Worm (Caenorhabditis elegans) whole organism, mixed stage, embryonic: ENCODE data around the gene oac-1.

Experiments
- blmp-1 ChIP-seq: fragments of 150-350 bp; optimal IDR thresholded peaks from 2 replicates; lab custom pipeline; 2014; ENCODE audit warnings: missing biosample characterization, missing genetic modification characterization
- ceh-39 ChIP-seq: fragments of 150-350 bp; optimal IDR thresholded peaks from 2 replicates; lab custom pipeline; 2014; ENCODE audit warnings: missing biosample characterization, missing genetic modification characterization
- elt-1 ChIP-seq: sonication (generic microtip); optimal IDR thresholded peaks from 2 replicates; lab custom pipeline; 2017; ENCODE audit warnings: missing genetic modification characterization, mild to moderate bottlenecking, missing compliant biosample characterization, antibody characterized with exemption, moderate library complexity, borderline replicate concordance; ENCODE audit not compliant: insufficient read depth
- hlh-1 ChIP-seq: fragments of 150-350 bp; optimal IDR thresholded peaks from 2 replicates; lab custom pipeline; 2014; ENCODE audit warnings: missing biosample characterization, missing genetic modification reagents, missing genetic modification characterization
- lsy-2 ChIP-seq: fragments of 150-350 bp; optimal IDR thresholded peaks from 2 replicates; lab custom pipeline; 2014; ENCODE audit warnings: missing biosample characterization, missing genetic modification characterization
- mab-5 ChIP-seq: fragments of 150-350 bp; optimal IDR thresholded peaks from 2 replicates; lab custom pipeline; 2014; ENCODE audit warnings: missing biosample characterization, missing genetic modification characterization
- nhr-237 ChIP-seq: fragments of 150-350 bp; optimal IDR thresholded peaks from 2 replicates; lab custom pipeline; 2014; ENCODE audit warnings: missing biosample characterization, missing genetic modification characterization
- nhr-28 ChIP-seq: fragments of 150-350 bp; optimal IDR thresholded peaks from 2 replicates; lab custom pipeline; 2014; ENCODE audit warnings: missing biosample characterization, missing genetic modification characterization
- nhr-76 ChIP-seq: sonication (generic microtip); optimal IDR thresholded peaks from 2 replicates; lab custom pipeline; 2017; ENCODE audit warnings: missing biosample characterization, missing genetic modification characterization
- pha-4 ChIP-seq: fragments of 150-350 bp; optimal IDR thresholded peaks from 2 replicates; lab custom pipeline; 2018; ENCODE audit warnings: missing biosample characterization, missing genetic modification reagents, missing genetic modification characterization
- sem-2 ChIP-seq: fragments of 200-800 bp; sonication (Bioruptor generic); optimal IDR thresholded peaks from 2 replicates; lab custom pipeline; 2018; ENCODE audit warnings: mild to moderate bottlenecking, missing genetic modification characterization, missing compliant biosample characterization
- unc-62 ChIP-seq: fragments of 150-350 bp; optimal IDR thresholded peaks from 2 replicates; lab custom pipeline; 2014; ENCODE audit warnings: missing biosample characterization, missing genetic modification reagents, missing genetic modification characterization

The oac-1 gene

ce11 chrV:19501389-19501788 lies 54.4 kb downstream of the oac-1 start:
- TF ChIP-seq pha-4 (tag; lab: Kevin White, UChicago), result no peak
- TF ChIP-seq ceh-39 (tag; lab: Kevin White, UChicago), result no peak
- TF ChIP-seq elt-1 (tag; lab: Kevin White, UChicago), result no peak
- TF ChIP-seq unc-62 (GFP tag; lab: Kevin White, UChicago), result no peak
- no peak for TF ChIP-seq nhr-237 (tag; lab: Kevin White, UChicago)
- TF ChIP-seq sem-2, result no peak
- TF ChIP-seq lsy-2 (tag; lab: Kevin White, UChicago), result no peak
- no peak for TF ChIP-seq nhr-76 (tag; lab: Kevin White, UChicago)
- TF ChIP-seq nhr-28 (tag; lab: Kevin White, UChicago), result no peak
- TF ChIP-seq blmp-1, result no peak
- no peak for TF ChIP-seq hlh-1
- no peak for TF ChIP-seq mab-5 (tag; lab: Kevin White, UChicago)
